Fruit fly (Drosophila melanogaster) whole organism, embryonic: ENCODE data around the gene Orc2.

Source experiments
- Abd-B ChIP-seq: fragments of 200-800 bp; sonication (Bioruptor generic); optimal IDR thresholded peaks from 2 replicates; lab custom pipeline; 2018; ENCODE audit warnings: missing biosample characterization, mild to moderate bottlenecking, missing genetic modification characterization, moderate library complexity
- B-H2 ChIP-seq: fragments of 200-800 bp; sonication (Bioruptor generic); optimal IDR thresholded peaks from 2 replicates; lab custom pipeline; 2018; ENCODE audit warnings: missing biosample characterization, mild to moderate bottlenecking, missing genetic modification characterization
- BtbVII ChIP-seq: fragments of 200-800 bp; sonication (Bioruptor generic); optimal IDR thresholded peaks from 3 replicates; lab custom pipeline; 2017; ENCODE audit warnings: missing biosample characterization, mild to moderate bottlenecking, missing genetic modification characterization
- CG11398 ChIP-seq: fragments of 200-800 bp; sonication (Bioruptor generic); optimal IDR thresholded peaks from 2 replicates; lab custom pipeline; 2016; ENCODE audit warnings: missing biosample characterization, missing genetic modification characterization
- CG12155 ChIP-seq: fragments of 200-800 bp; sonication (Bioruptor generic); optimal IDR thresholded peaks from 3 replicates; lab custom pipeline; 2016; ENCODE audit warnings: missing biosample characterization, missing genetic modification characterization
- CG13123 ChIP-seq: fragments of 200-800 bp; sonication (Bioruptor generic); optimal IDR thresholded peaks from 2 replicates; lab custom pipeline; 2016; ENCODE audit warnings: missing biosample characterization, missing genetic modification characterization
- CG13287 ChIP-seq: fragments of 200-800 bp; sonication (Bioruptor generic); IDR thresholded peaks from 2 replicates; pipeline ENCODE4 v1.3.6; 2022; ENCODE audit warnings: missing biosample characterization, missing genetic modification characterization; ENCODE audit not compliant: partially characterized antibody
- CG16813 ChIP-seq: fragments of 200-800 bp; sonication (Bioruptor generic); IDR thresholded peaks from 3 replicates; pipeline ENCODE4 v1.3.6; 2022; ENCODE audit warnings: missing biosample characterization, missing genetic modification characterization; ENCODE audit not compliant: partially characterized antibody
- CG18262 ChIP-seq: fragments of 200-800 bp; optimal IDR thresholded peaks from 3 replicates; lab custom pipeline; 2019; ENCODE audit warnings: missing biosample characterization, mild to moderate bottlenecking, missing genetic modification characterization, moderate library complexity
- CG3065 ChIP-seq: fragments of 200-800 bp; sonication (Bioruptor generic); optimal IDR thresholded peaks from 2 replicates; lab custom pipeline; 2016; ENCODE audit warnings: missing biosample characterization, missing genetic modification characterization
- CG6175 ChIP-seq: fragments of 200-800 bp; sonication (Bioruptor generic); IDR thresholded peaks from 3 replicates; pipeline ENCODE4 v1.3.6; 2022; ENCODE audit warnings: missing biosample characterization, missing genetic modification characterization
- CG7745 ChIP-seq: fragments of 200-800 bp; sonication (Bioruptor generic); optimal IDR thresholded peaks from 2 replicates; lab custom pipeline; 2018; ENCODE audit warnings: missing biosample characterization, mild to moderate bottlenecking, missing genetic modification characterization, moderate library complexity
- CG8924 ChIP-seq: fragments of 200-800 bp; optimal IDR thresholded peaks from 3 replicates; lab custom pipeline; 2019; ENCODE audit warnings: missing biosample characterization, mild to moderate bottlenecking, missing genetic modification characterization, moderate library complexity
- CG9876 ChIP-seq: fragments of 200-800 bp; sonication (Bioruptor generic); optimal IDR thresholded peaks from 2 replicates; lab custom pipeline; 2016; ENCODE audit warnings: missing biosample characterization, missing genetic modification characterization
- CTCF ChIP-seq: fragments of 200-800 bp; sonication (Bioruptor generic); optimal IDR thresholded peaks from 2 replicates; lab custom pipeline; 2017; ENCODE audit warnings: missing biosample characterization, mild to moderate bottlenecking, missing genetic modification characterization, moderate library complexity
- Dp ChIP-seq: fragments of 200-800 bp; sonication (Bioruptor generic); optimal IDR thresholded peaks from 2 replicates; lab custom pipeline; 2018; ENCODE audit warnings: missing biosample characterization, mild to moderate bottlenecking, missing genetic modification characterization, moderate library complexity
- E2f2 ChIP-seq: fragments of 200-800 bp; sonication (Bioruptor generic); IDR thresholded peaks from 2 replicates; pipeline ENCODE4 v1.3.6; 2022; ENCODE audit warnings: missing biosample characterization, missing genetic modification characterization
- ERR ChIP-seq: fragments of 200-800 bp; sonication (Bioruptor generic); optimal IDR thresholded peaks from 2 replicates; lab custom pipeline; 2016; ENCODE audit warnings: missing biosample characterization, missing genetic modification characterization
- Ets97D ChIP-seq: fragments of 200-800 bp; sonication (Bioruptor generic); optimal IDR thresholded peaks from 3 replicates; lab custom pipeline; 2016; ENCODE audit warnings: missing biosample characterization, missing genetic modification characterization
- HHEX ChIP-seq: fragments of 200-800 bp; sonication (Bioruptor generic); optimal IDR thresholded peaks from 3 replicates; lab custom pipeline; 2017; ENCODE audit warnings: missing biosample characterization, mild to moderate bottlenecking, missing genetic modification characterization, missing genetic modification reagents
- HmgD ChIP-seq: fragments of 200-800 bp; sonication (Bioruptor generic); optimal IDR thresholded peaks from 3 replicates; lab custom pipeline; 2016; ENCODE audit warnings: missing biosample characterization, missing genetic modification characterization
- Lim3 ChIP-seq: fragments of 200-800 bp; sonication (Bioruptor generic); IDR thresholded peaks from 2 replicates; pipeline ENCODE4 v1.3.6; 2022; ENCODE audit warnings: missing biosample characterization, missing genetic modification characterization
- PHDP ChIP-seq: fragments of 200-800 bp; sonication (Bioruptor generic); optimal IDR thresholded peaks from 3 replicates; lab custom pipeline; 2018; ENCODE audit warnings: missing biosample characterization, mild to moderate bottlenecking, missing genetic modification characterization, moderate library complexity
- Ptx1 ChIP-seq: fragments of 200-800 bp; sonication (Bioruptor generic); IDR thresholded peaks from 2 replicates; pipeline ENCODE4 v1.3.6; 2022; ENCODE audit warnings: missing biosample characterization, missing genetic modification characterization
- Spps ChIP-seq: fragments of 200-800 bp; sonication (Bioruptor generic); optimal IDR thresholded peaks from 2 replicates; lab custom pipeline; 2018; ENCODE audit warnings: missing biosample characterization, mild to moderate bottlenecking, missing genetic modification characterization
- Sry-β ChIP-seq: fragments of 200-800 bp; sonication (Bioruptor generic); optimal IDR thresholded peaks from 2 replicates; lab custom pipeline; 2018; ENCODE audit warnings: missing biosample characterization, mild to moderate bottlenecking, missing genetic modification characterization, moderate library complexity
- Ssrp ChIP-seq: fragments of 200-800 bp; sonication (Bioruptor generic); optimal IDR thresholded peaks from 2 replicates; lab custom pipeline; 2018; ENCODE audit warnings: missing biosample characterization, mild to moderate bottlenecking, missing genetic modification characterization, moderate library complexity
- Vsx1 ChIP-seq: fragments of 200-800 bp; sonication (Bioruptor generic); optimal IDR thresholded peaks from 2 replicates; lab custom pipeline; 2017; ENCODE audit warnings: missing biosample characterization, mild to moderate bottlenecking, missing genetic modification characterization, missing genetic modification reagents
- aop ChIP-seq: fragments of 200-800 bp; sonication (Bioruptor generic); IDR thresholded peaks from 2 replicates; pipeline ENCODE4 v1.3.6; 2022; ENCODE audit warnings: missing biosample characterization, missing genetic modification characterization
- bab2 ChIP-seq: fragments of 200-800 bp; sonication (Bioruptor generic); optimal IDR thresholded peaks from 2 replicates; lab custom pipeline; 2016; ENCODE audit warnings: missing biosample characterization, missing genetic modification characterization
- chm ChIP-seq: fragments of 200-800 bp; sonication (Bioruptor generic); IDR thresholded peaks from 2 replicates; pipeline ENCODE4 v1.3.6; 2022; ENCODE audit warnings: missing biosample characterization, missing genetic modification characterization
- croc ChIP-seq: fragments of 200-800 bp; sonication (Bioruptor generic); conservative IDR thresholded peaks from 3 replicates; pipeline ENCODE4 v1.3.6; 2022; ENCODE audit warnings: missing biosample characterization, missing genetic modification characterization
- cwo ChIP-seq: fragments of 200-800 bp; sonication (Bioruptor generic); optimal IDR thresholded peaks from 3 replicates; lab custom pipeline; 2017; ENCODE audit warnings: missing biosample characterization, missing genetic modification characterization, mild to moderate bottlenecking, moderate library complexity, missing genetic modification reagents
- exex ChIP-seq: fragments of 200-800 bp; sonication (Bioruptor generic); optimal IDR thresholded peaks from 4 replicates; lab custom pipeline; 2018; ENCODE audit warnings: missing biosample characterization, mild to moderate bottlenecking, missing genetic modification characterization, moderate library complexity
- fd102C ChIP-seq: fragments of 200-800 bp; sonication (Bioruptor generic); optimal IDR thresholded peaks from 2 replicates; lab custom pipeline; 2018; ENCODE audit warnings: missing biosample characterization, mild to moderate bottlenecking, missing genetic modification characterization, moderate library complexity
- grau ChIP-seq: fragments of 200-800 bp; optimal IDR thresholded peaks from 3 replicates; lab custom pipeline; 2019; ENCODE audit warnings: missing biosample characterization, mild to moderate bottlenecking, missing genetic modification characterization, moderate library complexity
- gsb-n ChIP-seq: fragments of 200-800 bp; sonication (Bioruptor generic); optimal IDR thresholded peaks from 3 replicates; lab custom pipeline; 2018; ENCODE audit warnings: missing biosample characterization, mild to moderate bottlenecking, missing genetic modification characterization
- gt ChIP-seq: fragments of 200-800 bp; sonication (Bioruptor generic); IDR thresholded peaks from 2 replicates; pipeline ENCODE4 v1.3.6; 2022; ENCODE audit warnings: missing biosample characterization, missing genetic modification characterization
- luna ChIP-seq: fragments of 200-800 bp; sonication (Bioruptor generic); optimal IDR thresholded peaks from 2 replicates; lab custom pipeline; 2016; ENCODE audit warnings: missing biosample characterization, missing genetic modification characterization
- mam ChIP-seq: fragments of 200-800 bp; sonication (Bioruptor generic); optimal IDR thresholded peaks from 3 replicates; lab custom pipeline; 2016; ENCODE audit warnings: missing biosample characterization, missing genetic modification characterization
- oc ChIP-seq: fragments of 200-800 bp; sonication (Bioruptor generic); optimal IDR thresholded peaks from 2 replicates; lab custom pipeline; 2018; ENCODE audit warnings: missing biosample characterization, mild to moderate bottlenecking, missing genetic modification characterization, moderate library complexity
- org-1 ChIP-seq: fragments of 200-800 bp; sonication (Bioruptor generic); optimal IDR thresholded peaks from 2 replicates; lab custom pipeline; 2017; ENCODE audit warnings: missing biosample characterization, missing genetic modification characterization
- peb ChIP-seq: fragments of 200-800 bp; sonication (Bioruptor generic); IDR thresholded peaks from 2 replicates; pipeline ENCODE4 v1.3.6; 2022; ENCODE audit warnings: missing biosample characterization, missing genetic modification characterization
- phol ChIP-seq: fragments of 200-800 bp; sonication (Bioruptor generic); optimal IDR thresholded peaks from 3 replicates; lab custom pipeline; 2018; ENCODE audit warnings: missing biosample characterization, mild to moderate bottlenecking, missing genetic modification characterization, moderate library complexity
- salm ChIP-seq: fragments of 200-800 bp; sonication (Bioruptor generic); optimal IDR thresholded peaks from 2 replicates; lab custom pipeline; 2018; ENCODE audit warnings: missing biosample characterization, mild to moderate bottlenecking, missing genetic modification characterization
- scrt ChIP-seq: fragments of 200-800 bp; sonication (Bioruptor generic); optimal IDR thresholded peaks from 2 replicates; lab custom pipeline; 2018; ENCODE audit warnings: missing biosample characterization, mild to moderate bottlenecking, missing genetic modification characterization, moderate library complexity
- sima ChIP-seq: fragments of 200-800 bp; sonication (Bioruptor generic); optimal IDR thresholded peaks from 2 replicates; lab custom pipeline; 2016; ENCODE audit warnings: missing biosample characterization, missing genetic modification characterization
- sisA ChIP-seq: fragments of 200-800 bp; sonication (Bioruptor generic); IDR thresholded peaks from 2 replicates; pipeline ENCODE4 v1.3.6; 2022; ENCODE audit warnings: missing biosample characterization, missing genetic modification characterization
- stwl ChIP-seq: fragments of 200-800 bp; sonication (Bioruptor generic); optimal IDR thresholded peaks from 3 replicates; lab custom pipeline; 2018; ENCODE audit warnings: missing biosample characterization, mild to moderate bottlenecking, missing genetic modification characterization, moderate library complexity
- tio ChIP-seq: fragments of 200-800 bp; sonication (Bioruptor generic); optimal IDR thresholded peaks from 2 replicates; lab custom pipeline; 2017; ENCODE audit warnings: missing biosample characterization, missing genetic modification characterization, inconsistent platforms

Gene Orc2

DNA sequence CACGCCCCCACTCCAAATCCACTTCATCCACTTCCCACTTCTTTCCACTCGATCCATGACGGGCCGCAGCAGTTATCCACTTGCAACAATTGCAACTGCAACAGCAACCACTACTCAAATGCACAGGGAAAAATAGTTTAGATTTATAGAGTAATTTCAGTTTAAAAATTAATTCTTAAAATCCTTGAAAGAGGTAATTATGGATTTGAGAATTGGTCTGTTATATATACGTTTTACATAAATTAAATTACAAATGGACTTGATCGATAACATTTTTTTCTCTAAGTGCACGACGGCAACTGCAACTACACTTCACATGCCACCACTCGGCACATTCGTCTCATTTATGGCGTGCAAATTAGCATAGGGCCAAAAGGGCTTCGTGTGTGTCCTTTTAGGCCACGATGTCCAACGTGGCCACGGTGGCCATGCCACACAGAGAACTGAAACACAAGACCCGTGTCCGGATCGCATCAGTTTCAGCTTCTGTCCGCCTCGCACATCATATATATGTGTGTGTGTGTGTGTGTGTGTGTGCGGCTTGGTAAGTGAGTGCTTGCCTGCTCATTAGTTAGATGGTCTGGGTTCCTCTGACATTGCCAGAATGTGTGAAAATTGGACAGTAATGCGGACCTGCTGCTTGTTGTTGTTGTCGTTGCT, 20.4 kb downstream of the Orc2 start (continued):
- TF ChIP-seq peb (GFP tag; lab: Robert Waterston, UW) (0 out of 2 replicates have a peak, but pooled peaks have one; percentile 41), CTCF (GFP tag; lab: Kevin White, UChicago) (no peak), CG7745 (tag; lab: Kevin White, UChicago) (no peak), HmgD (GFP tag; lab: Kevin White, UChicago) (no peak), Abd-B (GFP tag; lab: Kevin White, UChicago) (peak; percentile 58), Ets97D (GFP tag; lab: Kevin White, UChicago) (peak; percentile 4), croc (peak; percentile 55), tio (GFP tag; lab: Kevin White, UChicago) (peak; percentile 46), Spps (tag; lab: Kevin White, UChicago) (peak; percentile 72), B-H2 (no peak), CG13287 (GFP tag; lab: Robert Waterston, UW) (no peak), gt (peak; percentile 53), Sry-β (no peak), CG16813 (GFP tag; lab: Robert Waterston, UW) (no peak)

DNA sequence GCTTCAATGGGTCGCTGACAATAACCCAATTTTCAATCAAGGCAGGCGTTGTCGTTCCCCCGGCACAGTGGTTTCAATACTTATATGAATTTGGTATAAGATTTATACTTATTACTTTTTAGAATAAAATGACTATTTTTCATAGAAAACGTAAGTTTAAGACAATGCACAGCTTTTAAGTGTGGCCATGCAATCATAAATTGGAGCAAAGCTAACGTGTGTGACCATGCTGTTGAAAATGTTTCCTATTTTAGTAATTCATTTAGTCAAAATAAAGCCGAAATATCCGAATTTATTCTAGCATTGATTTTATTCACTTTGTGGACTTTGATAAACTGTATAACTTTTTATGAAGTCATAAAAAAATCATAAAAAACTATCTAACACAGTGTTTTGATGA, 22.0 kb downstream of the Orc2 start:
- TF ChIP-seq Dp (GFP tag; lab: Kevin White, UChicago): no peak
- TF ChIP-seq aop (GFP tag; lab: Robert Waterston, UW): no peak
- peak; percentile 3 for TF ChIP-seq grau (tag; lab: Kevin White, UChicago)
- no peak for TF ChIP-seq oc (tag; lab: Kevin White, UChicago)
- TF ChIP-seq CG18262: peak; percentile 45
- TF ChIP-seq CG9876 (GFP tag; lab: Kevin White, UChicago): no peak
- peak; percentile 53 for TF ChIP-seq phol
- TF ChIP-seq E2f2: no peak
- TF ChIP-seq luna (GFP tag; lab: Kevin White, UChicago): no peak
- no peak for TF ChIP-seq exex (tag; lab: Kevin White, UChicago)
- peak; percentile 7 for TF ChIP-seq BtbVII (GFP tag; lab: Kevin White, UChicago)
- peak; percentile 32 for TF ChIP-seq salm
- TF ChIP-seq sima (GFP tag; lab: Kevin White, UChicago): no peak
- no peak for TF ChIP-seq CG13123
- peak; percentile 30; the same call in 1 of the 2 replicates for TF ChIP-seq Ptx1
- no peak for TF ChIP-seq CG12155 (GFP tag; lab: Kevin White, UChicago)
- no peak for TF ChIP-seq scrt
- TF ChIP-seq Vsx1 (GFP tag; lab: Kevin White, UChicago): no peak
- TF ChIP-seq PHDP (tag; lab: Kevin White, UChicago): peak; percentile 14
- TF ChIP-seq CG11398 (GFP tag; lab: Kevin White, UChicago): no peak
- no peak for TF ChIP-seq cwo (GFP tag; lab: Kevin White, UChicago)
- TF ChIP-seq ERR: no peak
- TF ChIP-seq gsb-n (tag; lab: Kevin White, UChicago): no peak
- TF ChIP-seq sisA (GFP tag; lab: Robert Waterston, UW): no peak
- no peak for TF ChIP-seq mam (GFP tag; lab: Kevin White, UChicago)
- TF ChIP-seq HHEX: no peak
- no peak for TF ChIP-seq CG3065
- no peak for TF ChIP-seq bab2 (GFP tag; lab: Kevin White, UChicago)
- TF ChIP-seq fd102C: no peak
- TF ChIP-seq Lim3 (GFP tag; lab: Robert Waterston, UW): no peak
- no peak for TF ChIP-seq CG8924
- no peak for TF ChIP-seq CG6175 (GFP tag; lab: Robert Waterston, UW)
- TF ChIP-seq gt: no peak
- TF ChIP-seq stwl: peak; percentile 51
- no peak for TF ChIP-seq org-1 (GFP tag; lab: Kevin White, UChicago)
- no peak for TF ChIP-seq chm
- peak; percentile 13 for TF ChIP-seq Ssrp (tag; lab: Kevin White, UChicago)
